Worm (Caenorhabditis elegans) whole organism, dauer: ENCODE measurements around the gene D2096.10.
"Not testable (repeated sequence)": the region's sequence is repeated elsewhere in the genome, so short reads cannot be mapped to it uniquely, and the experiment has no call there.

Source experiments
- unc-62 ChIP-seq: sonication (generic microtip); optimal IDR thresholded peaks from 2 replicates; lab custom pipeline; 2017; ENCODE audit warnings: missing biosample characterization, missing genetic modification reagents, missing genetic modification characterization

Gene D2096.10

DNA sequence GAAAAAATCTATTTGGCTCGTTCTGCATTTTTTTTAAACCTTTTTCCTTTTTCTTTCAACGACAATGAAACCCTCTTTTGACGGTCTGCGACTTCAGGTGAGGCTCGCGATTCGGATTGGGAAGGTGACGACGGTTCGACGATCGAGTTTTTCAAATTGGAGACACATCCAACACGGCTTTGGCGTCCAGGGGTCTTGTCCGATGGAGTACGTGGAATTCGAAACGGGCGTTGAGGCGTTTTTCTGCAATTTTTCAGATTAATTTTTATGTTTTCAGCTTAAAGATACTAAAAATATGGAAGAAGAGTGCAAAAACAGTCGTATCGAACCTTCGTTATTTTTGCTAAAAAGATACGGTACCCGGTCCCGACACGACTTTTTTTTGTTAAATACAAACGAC is at the start of gene D2096.10:
TSS of gene D2096.10 (minus strand) at position 101 of the 400 bp plus-strand sequence.
- not testable (repeated sequence) for TF ChIP-seq unc-62

DNA sequence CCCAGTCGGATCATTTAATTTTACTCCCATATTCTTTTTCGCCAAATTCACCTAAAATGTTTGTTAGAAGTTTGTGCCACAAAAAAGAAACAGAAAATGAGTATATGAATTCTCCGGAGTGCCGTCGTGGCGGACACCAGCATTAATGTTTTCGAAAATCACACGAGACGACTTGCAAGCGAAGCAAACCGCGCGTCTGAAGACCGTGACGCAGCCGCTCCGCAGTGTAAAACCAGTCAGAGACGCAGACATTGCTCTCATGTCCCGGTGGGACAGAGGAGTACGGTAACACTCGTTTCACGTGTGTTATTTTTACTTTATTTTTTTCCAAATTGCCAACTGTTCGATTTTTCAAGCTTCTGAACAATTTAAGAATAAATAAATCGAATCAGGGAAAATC is 43.7 kb upstream of the D2096.10 start, which contains the start of the genes T26A8.4 and pdtf-1:
TSS of gene T26A8.4 (minus strand) at position 185 of the 400 bp plus-strand sequence.
TSS of gene pdtf-1 (plus strand) at position 330 of the 400 bp plus-strand sequence.
- TF ChIP-seq unc-62 = peak; percentile 19

DNA sequence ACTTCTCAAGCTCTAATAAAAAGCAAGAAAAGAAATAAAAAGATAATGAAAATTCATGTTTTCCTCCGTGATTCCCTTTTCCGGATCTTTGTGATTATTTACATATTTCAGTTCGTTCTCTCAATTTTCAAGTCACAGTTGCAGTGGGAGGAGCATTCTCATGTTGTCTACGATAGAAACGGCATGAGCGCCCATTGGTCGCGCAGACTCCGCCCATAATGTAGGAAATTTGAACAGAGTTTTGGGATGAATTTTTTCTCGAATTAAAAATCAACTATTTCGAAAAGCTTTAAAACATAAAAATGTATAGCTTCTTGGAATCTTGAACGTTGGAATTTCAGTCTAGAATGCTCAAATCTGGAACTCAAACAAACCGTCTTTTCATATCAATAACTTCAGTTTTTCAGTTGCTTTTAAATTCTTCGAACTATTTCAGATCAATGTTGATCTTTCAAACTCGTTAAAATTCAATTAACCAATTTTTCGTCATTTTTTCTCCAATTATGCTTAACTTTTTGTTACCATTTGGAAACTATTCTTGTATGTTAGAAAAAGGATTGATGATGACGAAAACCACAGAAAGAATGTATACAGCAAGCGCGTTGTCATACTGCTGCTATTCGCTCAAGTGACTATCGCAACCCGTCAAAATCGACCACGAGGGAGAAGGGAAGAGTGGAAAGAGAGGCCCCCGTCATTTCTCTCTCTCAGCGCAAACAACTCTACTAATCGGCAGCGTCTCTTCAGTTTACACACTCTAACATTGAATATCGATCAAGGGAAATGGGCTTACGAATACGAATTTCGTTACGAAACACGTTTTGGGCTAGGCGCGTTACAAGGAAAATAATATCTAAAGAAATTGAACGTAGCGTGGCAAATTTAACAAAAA is 42.8 kb upstream of the D2096.10 start:
- TF ChIP-seq unc-62 = no peak

DNA sequence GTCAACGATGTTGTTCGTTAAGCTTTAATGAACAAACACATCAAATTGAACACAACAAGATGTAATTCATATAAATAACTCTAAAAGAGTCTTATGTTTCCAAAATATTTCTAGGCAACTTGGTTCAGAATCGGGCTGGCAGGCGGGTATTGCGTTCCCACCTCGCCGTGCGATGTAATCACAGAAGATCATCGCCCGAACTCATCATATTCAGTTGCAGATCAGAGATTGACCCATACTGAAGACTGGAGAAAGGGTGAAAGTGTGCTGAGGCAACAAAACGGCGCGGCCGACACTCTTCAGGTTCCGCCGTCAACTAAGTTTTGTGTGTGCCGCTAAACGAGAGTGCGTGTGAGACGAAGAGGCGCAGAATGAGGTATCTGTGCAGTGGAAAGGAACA is 39.5 kb upstream of the D2096.10 start:
- TF ChIP-seq unc-62 = no peak

DNA sequence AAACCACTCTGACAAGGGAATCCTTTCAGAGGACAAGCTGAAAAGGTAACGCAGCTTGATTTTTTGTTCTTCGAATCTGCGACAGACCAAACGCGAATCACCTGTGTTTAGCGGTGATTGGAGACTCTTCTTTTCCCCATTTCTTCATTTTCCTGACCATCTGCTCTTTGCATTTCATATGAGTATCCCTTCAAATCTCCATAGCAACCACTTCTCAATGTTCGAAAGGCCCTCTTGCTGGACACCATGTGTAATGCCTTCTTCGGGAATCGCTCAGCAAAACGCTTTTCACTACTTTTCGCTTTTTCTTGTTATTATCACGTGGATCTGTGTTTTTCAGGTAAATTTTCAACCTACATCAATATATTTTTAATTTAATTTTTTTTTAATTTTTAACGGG is 37.5 kb upstream of the D2096.10 start, which contains the start of the genes T26A8.3 and tmem-231:
TSS of gene T26A8.3 (minus strand) at position 101 of the 400 bp plus-strand sequence.
TSS of gene tmem-231 (plus strand) at position 249 of the 400 bp plus-strand sequence.
- TF ChIP-seq unc-62 = no peak

DNA sequence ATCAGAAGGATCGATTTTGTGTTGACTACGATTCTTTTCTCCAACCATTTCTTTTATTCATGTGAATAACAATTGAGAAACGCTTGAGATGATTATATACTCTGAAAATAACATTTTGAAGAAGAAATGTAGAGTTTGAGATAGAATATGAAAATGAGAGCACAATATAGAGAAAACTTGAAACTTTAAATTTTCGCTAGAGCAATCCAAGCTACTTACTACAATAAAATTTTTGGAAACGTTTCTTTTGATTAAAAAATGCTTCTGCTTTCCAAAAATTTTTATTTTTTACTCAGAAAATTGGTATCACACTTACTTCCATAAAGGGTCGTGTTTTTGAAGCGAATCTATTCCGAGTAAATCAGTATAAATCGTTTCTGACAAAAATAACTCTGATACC is 31.9 kb upstream of the D2096.10 start, which contains the start of gene M116.5:
TSS of gene M116.5 (minus strand) at position 101 of the 400 bp plus-strand sequence.
- no peak for TF ChIP-seq unc-62

DNA sequence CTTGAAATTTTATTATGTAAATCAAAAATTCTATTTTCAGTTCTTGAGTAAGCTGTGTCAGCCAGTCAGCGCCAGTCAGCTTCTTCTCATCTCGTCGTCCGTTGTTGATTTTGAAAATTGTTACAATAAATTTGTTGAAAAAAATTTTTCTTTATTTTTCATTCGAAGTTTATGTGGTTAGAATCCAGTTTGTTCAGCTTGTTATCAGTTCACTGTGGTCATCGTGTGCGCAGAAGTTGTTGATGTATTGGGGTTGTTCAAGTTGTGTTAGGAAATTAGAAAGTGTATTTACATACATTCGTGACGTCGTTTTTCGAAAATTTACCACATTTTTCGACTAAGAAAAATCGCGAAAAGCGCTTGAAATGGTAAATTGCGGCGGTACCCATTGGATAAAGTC is 8.8 kb upstream of the D2096.10 start:
- TF ChIP-seq unc-62 = no peak

DNA sequence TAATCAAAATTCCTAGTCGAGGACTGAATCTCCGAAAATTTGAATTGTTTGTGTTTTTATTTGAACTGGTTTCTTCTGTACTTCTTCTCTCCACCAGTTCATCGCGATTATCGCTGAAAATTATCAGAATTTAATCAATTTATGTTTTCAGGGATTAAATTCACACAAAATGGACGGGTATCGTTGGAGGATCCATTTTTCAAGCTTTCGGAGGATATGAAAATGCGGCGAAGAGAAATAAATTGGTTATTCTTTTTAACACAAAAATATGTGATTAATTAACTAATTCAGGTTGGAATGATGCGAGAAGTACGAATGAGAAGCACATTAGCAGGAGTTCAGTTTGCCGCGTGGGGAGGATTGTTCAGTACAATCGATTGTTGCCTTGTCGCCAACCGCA is 7.3 kb upstream of the D2096.10 start, which contains the start of gene timm-17B.2:
TSS of gene timm-17B.2 (plus strand) at position 301 of the 400 bp plus-strand sequence.
- no peak for TF ChIP-seq unc-62

DNA sequence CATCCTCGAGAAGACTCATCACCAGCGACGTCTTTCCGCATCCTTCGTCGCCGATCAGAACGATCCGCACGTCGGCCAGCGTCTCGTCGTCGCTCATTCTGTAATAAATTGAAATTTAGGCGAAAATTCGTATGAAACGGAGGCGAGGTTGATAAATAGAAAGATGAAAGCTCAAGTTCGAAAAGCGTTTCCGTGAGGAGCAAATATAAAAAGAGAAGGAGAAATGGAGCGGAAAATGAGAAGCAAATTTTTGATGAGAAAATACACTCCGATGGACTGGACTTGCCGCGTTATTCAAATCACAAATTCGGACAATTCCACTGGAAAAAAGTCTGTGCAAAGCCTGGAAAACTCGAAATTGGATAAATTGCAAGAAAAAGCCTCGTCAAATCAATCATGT is 5.1 kb upstream of the D2096.10 start, which contains the start of gene D2096.11:
TSS of gene D2096.11 (minus strand) at position 101 of the 400 bp plus-strand sequence.
- TF ChIP-seq unc-62 = no peak

DNA sequence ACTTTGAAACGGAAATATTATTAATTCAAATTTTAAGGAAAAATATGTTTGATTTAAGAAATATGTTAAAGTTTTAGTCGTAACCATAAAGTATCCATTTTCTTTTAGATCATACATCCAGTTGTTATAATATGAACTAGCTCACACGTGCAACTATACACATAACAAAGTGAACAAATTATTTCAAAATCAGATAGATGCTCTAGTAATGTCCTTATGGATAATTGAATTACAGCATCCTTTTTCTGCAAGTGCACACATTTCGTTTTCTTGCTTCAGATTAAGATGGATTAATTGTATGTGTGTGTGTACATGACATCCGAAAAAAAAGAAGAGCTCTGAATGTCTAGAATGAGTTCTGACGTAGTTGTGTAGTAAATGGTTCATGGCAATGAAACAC is 3.4 kb downstream of the D2096.10 start:
- TF ChIP-seq unc-62 = no peak

DNA sequence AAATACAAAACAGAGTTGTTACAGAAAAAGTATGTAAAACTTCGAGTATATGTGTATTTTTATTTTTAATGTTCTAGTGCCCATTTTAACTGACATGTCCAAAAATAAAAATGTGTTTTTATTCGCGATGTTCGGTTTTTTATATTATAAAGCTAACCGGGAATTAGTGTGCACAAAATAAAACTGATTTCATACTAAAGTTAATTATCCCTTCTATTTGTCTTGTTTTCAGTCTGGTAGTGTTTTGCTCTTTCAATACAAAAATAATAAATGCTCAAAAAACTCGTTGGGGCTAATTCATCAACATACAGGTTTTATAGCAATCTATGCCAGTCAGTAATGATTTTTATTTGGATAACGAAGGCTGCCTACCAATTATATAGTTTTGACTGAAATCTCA is 4.3 kb downstream of the D2096.10 start:
- no peak for TF ChIP-seq unc-62

DNA sequence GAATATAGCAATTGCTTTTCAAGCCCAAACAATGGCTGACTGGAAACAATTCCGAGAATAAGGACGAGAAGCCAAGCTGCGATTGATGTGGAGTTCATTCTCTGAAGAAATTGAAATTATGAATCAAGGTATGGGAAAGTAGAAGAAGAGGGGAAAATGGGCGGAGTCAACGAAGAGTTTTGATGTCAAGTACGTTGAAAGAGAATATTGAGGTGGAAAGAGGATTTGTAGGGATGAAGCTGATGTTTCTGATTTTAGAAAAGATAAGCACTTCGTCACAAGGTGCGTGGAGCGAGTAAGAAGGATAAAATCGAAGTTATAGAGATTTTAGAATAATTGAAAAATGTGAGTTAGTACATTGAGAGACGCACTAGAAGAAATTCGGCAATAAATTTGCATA is 6.3 kb downstream of the D2096.10 start, which contains the start of gene D2096.9:
TSS of gene D2096.9 (minus strand) at position 101 of the 400 bp plus-strand sequence.
- TF ChIP-seq unc-62 = no peak

DNA sequence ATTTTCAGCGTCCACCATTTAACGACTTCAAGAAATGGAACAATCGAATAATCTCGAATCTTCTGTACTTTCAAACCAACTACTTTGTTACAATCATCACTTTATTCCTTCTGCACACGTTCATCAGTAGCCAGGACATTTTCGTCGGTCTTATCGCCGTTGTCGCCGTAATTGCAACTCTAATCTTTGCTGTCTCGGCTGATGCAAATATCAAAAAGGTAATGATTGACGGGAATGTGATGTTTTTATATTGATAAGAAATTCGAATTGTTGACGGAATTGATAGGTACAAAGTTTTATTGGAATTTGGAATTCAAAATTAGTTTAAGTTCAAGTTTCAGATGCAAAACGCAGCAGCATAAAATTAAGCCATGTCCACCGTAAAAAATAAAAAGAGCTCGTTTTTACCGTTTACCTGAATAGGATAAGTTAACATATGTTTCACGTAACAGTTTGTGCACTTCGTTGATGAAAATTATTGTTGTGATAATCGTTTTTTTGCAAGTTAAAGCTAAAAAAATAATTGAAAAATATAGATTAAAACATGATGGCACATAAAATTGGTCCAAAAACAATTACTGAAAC is 8.7 kb downstream of the D2096.10 start:
- TF ChIP-seq unc-62 = no peak

DNA sequence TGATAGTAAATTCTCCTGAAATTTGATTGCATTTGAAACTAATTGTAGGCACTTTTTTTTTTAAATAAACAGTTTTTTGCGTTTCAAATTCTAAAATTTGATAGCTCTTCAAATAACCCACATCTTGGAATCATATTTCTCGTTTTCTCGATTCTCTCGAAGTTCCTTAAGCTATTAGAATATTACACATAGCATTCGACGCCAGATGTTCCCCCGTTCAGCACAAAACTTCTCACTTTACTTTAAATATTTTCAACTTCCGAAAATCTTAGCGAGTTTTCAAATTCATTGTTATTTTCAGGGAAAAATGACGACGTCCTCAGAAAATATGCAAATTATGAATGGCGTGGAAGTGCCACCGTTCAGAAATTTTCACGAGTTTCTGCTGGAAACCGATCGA is 9.4 kb downstream of the D2096.10 start, which contains the start of gene praf-3:
TSS of gene praf-3 (plus strand) at position 301 of the 400 bp plus-strand sequence.
- no peak for TF ChIP-seq unc-62

DNA sequence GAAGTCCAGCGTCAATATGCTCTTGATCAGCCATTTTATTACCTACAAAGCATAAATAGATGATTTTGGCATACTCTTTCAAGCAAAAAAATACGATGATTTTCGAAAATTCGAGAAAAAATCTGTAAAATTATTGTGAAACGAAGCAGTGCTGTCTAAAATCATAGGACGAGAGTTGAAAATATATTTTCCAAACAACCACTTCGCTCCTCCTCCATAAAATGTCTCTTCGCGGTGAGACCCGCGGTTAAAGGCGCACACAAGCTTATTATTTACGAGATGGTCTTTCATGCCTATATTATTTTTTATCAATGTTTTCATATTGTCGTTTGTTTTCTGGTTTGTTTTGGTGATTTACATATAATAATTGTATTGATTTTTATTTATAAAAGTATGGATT is 9.8 kb downstream of the D2096.10 start, which contains the start of gene nap-1:
TSS of gene nap-1 (minus strand) at position 42 of the 400 bp plus-strand sequence.
- TF ChIP-seq unc-62 = no peak

DNA sequence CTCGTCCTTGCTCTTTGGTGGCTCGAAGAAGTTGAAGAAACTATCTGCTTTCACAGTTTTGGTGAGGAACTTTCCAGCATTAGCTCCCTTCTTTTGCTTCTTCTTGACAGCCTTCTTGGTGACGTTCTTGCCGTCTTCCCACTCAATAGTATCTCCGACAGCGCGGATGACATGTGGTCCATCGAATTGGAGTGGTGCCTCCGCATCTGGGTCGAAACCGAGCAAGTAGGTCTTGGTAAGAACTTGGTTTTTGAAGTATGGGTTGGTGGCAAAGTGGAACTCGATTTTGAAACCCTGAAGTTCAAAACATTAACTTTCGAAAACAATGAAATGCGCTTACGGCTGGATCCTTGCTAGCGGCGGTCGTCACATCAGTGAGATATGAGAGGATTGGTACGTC is 10.8 kb downstream of the D2096.10 start:
- no peak for TF ChIP-seq unc-62

DNA sequence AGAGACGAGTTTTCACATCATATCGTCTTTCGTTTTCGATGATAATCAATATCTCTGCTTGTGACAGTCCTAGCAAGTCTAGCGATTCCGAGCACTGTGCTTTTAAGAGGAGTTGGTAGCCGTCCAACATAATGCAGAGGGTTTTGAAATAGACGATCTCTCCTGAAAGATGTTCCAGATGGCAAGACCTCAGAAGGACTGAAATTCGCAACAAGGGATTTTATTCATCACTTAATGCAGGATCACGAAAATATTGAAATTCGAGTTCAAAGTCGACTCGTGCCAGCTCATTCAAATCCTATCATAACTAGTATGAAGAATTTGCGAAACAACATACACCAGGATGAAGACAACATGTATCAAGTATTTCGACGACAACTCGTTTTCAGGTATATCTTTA is 11.5 kb downstream of the D2096.10 start, which contains the start of gene D2096.7:
TSS of gene D2096.7 (minus strand) at position 130 of the 400 bp plus-strand sequence.
- no peak for TF ChIP-seq unc-62
